Worm (Caenorhabditis elegans): ENCODE results near the gene R02F2.5.

The R02F2.5 gene

ce11 chrIII:5449762-5450308 lies 29.3 kb upstream of the R02F2.5 start, which contains the start of gene F48E8.8 (continued):
- TF ChIP-seq dpl-1 (GFP tag; optimal IDR thresholded peaks at IDR 0.05), result no peak
- TF ChIP-seq nfya-2 (GFP tag; IDR thresholded peaks at IDR 0.05), result no peak
- no peak for TF ChIP-seq Y79H2A.3 (GFP tag; conservative IDR thresholded peaks at IDR 0.05)
- TF ChIP-seq nhr-90 (tag; optimal IDR thresholded peaks at IDR 0.05), result no peak
- TF ChIP-seq ztf-18 (tag; optimal IDR thresholded peaks at IDR 0.05), result peak; percentile 22
- TF ChIP-seq aptf-2 (GFP tag; conservative IDR thresholded peaks at IDR 0.05), result no peak
- TF ChIP-seq hlh-12 (tag; optimal IDR thresholded peaks at IDR 0.05), result no peak
- TF ChIP-seq K12H6.12 (tag; optimal IDR thresholded peaks at IDR 0.05), result no peak
- TF ChIP-seq madf-3 (GFP tag; IDR thresholded peaks at IDR 0.05), result no peak
- TF ChIP-seq lin-26 (GFP tag; IDR thresholded peaks at IDR 0.05), result no peak
- no peak for TF ChIP-seq F57C9.4 (tag; optimal IDR thresholded peaks at IDR 0.05)
- no peak for TF ChIP-seq unc-62 (GFP tag; optimal IDR thresholded peaks at IDR 0.05)
- TF ChIP-seq ztf-25 (GFP tag; IDR thresholded peaks at IDR 0.05), result no peak
- peak; percentile 51 for TF ChIP-seq lin-54 (GFP tag; optimal IDR thresholded peaks at IDR 0.05)
- no peak for TF ChIP-seq atf-7 (tag; optimal IDR thresholded peaks at IDR 0.05)
- TF ChIP-seq repo-1 (tag; optimal IDR thresholded peaks at IDR 0.05), result no peak
- TF ChIP-seq lir-1 (GFP tag; conservative IDR thresholded peaks at IDR 0.05), result no peak
- TF ChIP-seq D2030.7 (GFP tag; IDR thresholded peaks at IDR 0.05), result no peak
- no peak for TF ChIP-seq nfya-1 (tag; optimal IDR thresholded peaks at IDR 0.05; ENCODE audit: borderline replicate concordance, insufficient read depth)
- no peak for TF ChIP-seq athp-1 (tag; optimal IDR thresholded peaks at IDR 0.05)
- no peak for TF ChIP-seq ccch-3 (GFP tag; optimal IDR thresholded peaks at IDR 0.05)
- no peak for TF ChIP-seq let-607 (tag; optimal IDR thresholded peaks at IDR 0.05)
- no peak for TF ChIP-seq cebp-2 (GFP tag; IDR thresholded peaks at IDR 0.05)
- TF ChIP-seq B0019.2 (GFP tag; conservative IDR thresholded peaks at IDR 0.05), result no peak
- no peak for TF ChIP-seq bed-1 (GFP tag; IDR thresholded peaks at IDR 0.05)
- TF ChIP-seq egrh-3 (GFP tag; IDR thresholded peaks at IDR 0.05), result no peak
- TF ChIP-seq egl-44 (GFP tag; IDR thresholded peaks at IDR 0.05), result 0 out of 2 replicates have a peak, but pooled peaks have one; percentile 25
- no peak for TF ChIP-seq madf-8 (GFP tag; conservative IDR thresholded peaks at IDR 0.05)
- TF ChIP-seq mcd-1 (GFP tag; IDR thresholded peaks at IDR 0.05), result peak; percentile 80
- no peak for TF ChIP-seq nfyb-1 (GFP tag; IDR thresholded peaks at IDR 0.05)
- TF ChIP-seq snpc-1.3 (tag; optimal IDR thresholded peaks at IDR 0.05; ENCODE audit: insufficient read depth), result no peak
- no peak for TF ChIP-seq hmg-20 (GFP tag; IDR thresholded peaks at IDR 0.05)
- no peak for TF ChIP-seq tlf-1 (GFP tag; optimal IDR thresholded peaks at IDR 0.05)
- TF ChIP-seq F10E7.11 (tag; optimal IDR thresholded peaks at IDR 0.05), result no peak
- no peak for TF ChIP-seq lsy-27 (tag; optimal IDR thresholded peaks at IDR 0.05; ENCODE audit: borderline replicate concordance, insufficient read depth)
- TF ChIP-seq zfh-2 (GFP tag; conservative IDR thresholded peaks at IDR 0.05), result peak; percentile 77
- no peak for TF ChIP-seq B0035.1 (tag; optimal IDR thresholded peaks at IDR 0.05)
- TF ChIP-seq zim-3 (tag; optimal IDR thresholded peaks at IDR 0.05), result no peak
- TF ChIP-seq pbrm-1 (GFP tag; IDR thresholded peaks at IDR 0.05), result peak; percentile 45; the same call in 1 of the 2 replicates
- TF ChIP-seq sea-2 (GFP tag; IDR thresholded peaks at IDR 0.05), result no peak
- no peak for TF ChIP-seq F52B5.7 (tag; optimal IDR thresholded peaks at IDR 0.05)
- TF ChIP-seq nhr-80 (tag; optimal IDR thresholded peaks at IDR 0.05), result peak; percentile 31
- TF ChIP-seq F49E8.2 (tag; optimal IDR thresholded peaks at IDR 0.05; ENCODE audit: insufficient read depth), result no peak
- no peak for TF ChIP-seq mxl-1 (tag; optimal IDR thresholded peaks at IDR 0.05)
- no peak for TF ChIP-seq Y95B8A.8 (GFP tag; IDR thresholded peaks at IDR 0.05)
- TF ChIP-seq chd-7 (tag; optimal IDR thresholded peaks at IDR 0.05), result no peak
- TF ChIP-seq lag-1 (GFP tag; IDR thresholded peaks at IDR 0.05), result no peak
- TF ChIP-seq snpc-4 (GFP tag; optimal IDR thresholded peaks at IDR 0.05), result no peak
- no peak for TF ChIP-seq snpc-4 (tag; optimal IDR thresholded peaks at IDR 0.05)

Data from whole organism, young adult.